Worm (Caenorhabditis elegans): ENCODE data around the gene K12H6.7.

The K12H6.7 gene

DNA sequence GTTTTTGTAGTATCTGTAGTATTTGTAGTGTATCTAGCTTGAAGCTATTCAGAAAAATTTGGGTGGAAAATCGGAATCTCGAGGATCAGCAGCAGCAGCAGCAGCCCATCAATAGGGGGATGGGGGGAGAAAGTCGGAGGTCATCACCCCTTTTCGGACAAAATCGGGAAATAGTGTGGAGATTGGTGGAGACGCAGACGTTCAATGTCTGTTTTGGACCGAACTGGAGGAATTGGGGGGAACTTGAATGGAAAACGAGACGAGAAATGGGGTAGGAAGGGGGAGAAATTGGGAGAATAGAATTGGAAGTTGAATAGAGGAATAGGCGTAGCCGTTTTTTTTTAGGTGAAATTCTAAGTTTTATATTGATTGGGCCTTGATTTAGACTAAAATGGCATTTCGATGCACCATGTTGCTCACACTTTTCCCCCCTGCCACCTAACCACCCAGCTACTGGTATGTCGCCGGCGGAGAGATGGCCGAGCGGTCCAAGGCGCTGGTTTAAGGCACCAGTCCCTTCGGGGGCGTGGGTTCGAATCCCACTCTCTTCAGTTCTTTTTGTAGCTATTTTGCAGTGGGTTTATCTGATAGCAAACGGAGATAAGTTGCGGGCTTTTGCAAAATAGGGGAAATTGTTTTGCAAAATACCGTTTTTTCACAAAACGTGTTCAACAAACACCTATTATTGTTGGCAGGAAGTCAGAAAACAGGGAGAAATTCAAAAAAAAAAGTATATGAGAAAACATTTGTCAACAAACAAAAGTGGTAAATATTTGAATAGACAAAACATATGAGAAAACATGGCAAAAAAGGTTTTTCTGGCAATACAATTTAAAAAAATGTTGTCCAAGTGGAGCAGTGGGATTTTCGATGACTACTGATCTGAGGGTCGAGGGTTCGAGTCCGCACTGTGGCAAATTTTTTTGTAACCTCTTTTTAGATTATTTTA is 23.4 kb upstream of the K12H6.7 start:
- 0 out of 2 replicates have a peak, but pooled peaks have one; percentile 17 for TF ChIP-seq lir-1 (GFP tag; conservative IDR thresholded peaks at IDR 0.05)
- no peak for TF ChIP-seq tbx-9 (tag; optimal IDR thresholded peaks at IDR 0.05; ENCODE audit: borderline replicate concordance)
- TF ChIP-seq efl-1 (GFP tag; optimal IDR thresholded peaks at IDR 0.05) = no peak
- TF ChIP-seq snpc-3.4 (tag; optimal IDR thresholded peaks at IDR 0.05) = no peak
- no peak for TF ChIP-seq T07F8.4 (tag; optimal IDR thresholded peaks at IDR 0.05)
- TF ChIP-seq lag-1 (GFP tag; IDR thresholded peaks at IDR 0.05) = no peak
- TF ChIP-seq nhr-90 (tag; optimal IDR thresholded peaks at IDR 0.05) = peak; percentile 67
- TF ChIP-seq F57A8.1 (GFP tag; optimal IDR thresholded peaks at IDR 0.05) = no peak
- no peak for TF ChIP-seq gei-17 (GFP tag; optimal IDR thresholded peaks at IDR 0.05)
- TF ChIP-seq ztf-26 (tag; optimal IDR thresholded peaks at IDR 0.05) = no peak
- no peak for TF ChIP-seq mxl-1 (tag; optimal IDR thresholded peaks at IDR 0.05)
- 0 out of 2 replicates have a peak, but pooled peaks have one; percentile 30 for TF ChIP-seq egl-44 (GFP tag; IDR thresholded peaks at IDR 0.05)
- peak; percentile 64 for TF ChIP-seq rpc-1 (optimal IDR thresholded peaks at IDR 0.05)
- peak; percentile 83 for TF ChIP-seq rpc-1 (tag; optimal IDR thresholded peaks at IDR 0.05)
- no peak for TF ChIP-seq lin-40 (tag; optimal IDR thresholded peaks at IDR 0.05)
- no peak for TF ChIP-seq zim-3 (tag; optimal IDR thresholded peaks at IDR 0.05)
- TF ChIP-seq F49E8.2 (tag; optimal IDR thresholded peaks at IDR 0.05; ENCODE audit: insufficient read depth) = no peak
- TF ChIP-seq attf-5 (GFP tag; optimal IDR thresholded peaks at IDR 0.05) = no peak
- TF ChIP-seq lsy-27 (tag; optimal IDR thresholded peaks at IDR 0.05; ENCODE audit: borderline replicate concordance, insufficient read depth) = no peak
- TF ChIP-seq Y79H2A.3 (GFP tag; conservative IDR thresholded peaks at IDR 0.05) = peak; percentile 59; the same call in 1 of the 2 replicates
- TF ChIP-seq fkh-3 (tag; optimal IDR thresholded peaks at IDR 0.05) = no peak
- TF ChIP-seq ztf-22 (GFP tag; optimal IDR thresholded peaks at IDR 0.05) = no peak
- TF ChIP-seq K12H6.12 (tag; optimal IDR thresholded peaks at IDR 0.05) = no peak
- no peak for TF ChIP-seq attf-3 (GFP tag; conservative IDR thresholded peaks at IDR 0.05)
- TF ChIP-seq ztf-28 (GFP tag; IDR thresholded peaks at IDR 0.05) = no peak
- no peak for TF ChIP-seq let-607 (tag; optimal IDR thresholded peaks at IDR 0.05)
- TF ChIP-seq ceh-79 (tag; optimal IDR thresholded peaks at IDR 0.05) = peak; percentile 31
- TF ChIP-seq nhr-120 (GFP tag; IDR thresholded peaks at IDR 0.05) = no peak
- TF ChIP-seq tlf-1 (GFP tag; optimal IDR thresholded peaks at IDR 0.05) = no peak
- TF ChIP-seq mel-28 (tag; optimal IDR thresholded peaks at IDR 0.05; ENCODE audit: borderline replicate concordance) = no peak
- TF ChIP-seq F39B2.1 (GFP tag; IDR thresholded peaks at IDR 0.05) = no peak
- TF ChIP-seq aptf-3 (GFP tag; IDR thresholded peaks at IDR 0.05) = no peak
- no peak for TF ChIP-seq akir-1 (GFP tag; optimal IDR thresholded peaks at IDR 0.05)
- TF ChIP-seq pbrm-1 (GFP tag; IDR thresholded peaks at IDR 0.05) = peak; percentile 35; the same call in 1 of the 2 replicates
- no peak for TF ChIP-seq ZK185.1 (tag; optimal IDR thresholded peaks at IDR 0.05; ENCODE audit: poor library complexity, severe bottlenecking)
- TF ChIP-seq Y56A3A.18 (GFP tag; IDR thresholded peaks at IDR 0.05) = no peak
- peak in 1 of 3 experiments; percentile 21 for TF ChIP-seq lin-35 (GFP tag; optimal IDR thresholded peaks at IDR 0.05)
- TF ChIP-seq ccch-3 (GFP tag; optimal IDR thresholded peaks at IDR 0.05) = no peak
- TF ChIP-seq egrh-3 (GFP tag; IDR thresholded peaks at IDR 0.05) = peak; percentile 43; the same call in 1 of the 2 replicates
- peak; percentile 19 for TF ChIP-seq chd-7 (tag; optimal IDR thresholded peaks at IDR 0.05)
- TF ChIP-seq ceh-40 (GFP tag; IDR thresholded peaks at IDR 0.05) = no peak
- peak; percentile 40 for TF ChIP-seq madf-6 (GFP tag; IDR thresholded peaks at IDR 0.05)
- no peak for TF ChIP-seq F33H1.4 (GFP tag; IDR thresholded peaks at IDR 0.05)
- TF ChIP-seq hlh-12 (tag; optimal IDR thresholded peaks at IDR 0.05) = no peak
- TF ChIP-seq ceh-27 (GFP tag; optimal IDR thresholded peaks at IDR 0.05) = no peak
- peak; percentile 37 to 55 for TF ChIP-seq rec-8 (tag; optimal IDR thresholded peaks at IDR 0.05)
